Worm (Caenorhabditis elegans) whole organism, late embryonic: ENCODE results near the gene unc-39.

ENCODE experiments used
- C08G9.2 ChIP-seq: sonication (generic microtip); optimal IDR thresholded peaks from 2 replicates; lab custom pipeline; 2016; ENCODE audit warnings: mild to moderate bottlenecking, missing genetic modification characterization, moderate library complexity, missing compliant biosample characterization
- C38D4.7 ChIP-seq: fragments of 200-800 bp; sonication (Bioruptor generic); optimal IDR thresholded peaks from 2 replicates; lab custom pipeline; 2018; ENCODE audit warnings: mild to moderate bottlenecking, missing genetic modification characterization, moderate library complexity, missing compliant biosample characterization
- F13H6.1 ChIP-seq: sonication (generic microtip); optimal IDR thresholded peaks from 2 replicates; lab custom pipeline; 2016; ENCODE audit warnings: missing genetic modification characterization, missing compliant biosample characterization
- K02D7.2 ChIP-seq: sonication (generic microtip); optimal IDR thresholded peaks from 2 replicates; lab custom pipeline; 2017; ENCODE audit warnings: mild to moderate bottlenecking, missing genetic modification characterization, missing compliant biosample characterization
- K09A11.1 ChIP-seq: sonication (generic microtip); optimal IDR thresholded peaks from 2 replicates; lab custom pipeline; 2017; ENCODE audit warnings: antibody characterized with exemption, mild to moderate bottlenecking, missing genetic modification characterization, missing compliant biosample characterization; ENCODE audit not compliant: insufficient read depth
- T23F11.4 ChIP-seq: fragments of 200-800 bp; sonication (Bioruptor generic); optimal IDR thresholded peaks from 2 replicates; lab custom pipeline; 2018; ENCODE audit warnings: mild to moderate bottlenecking, missing genetic modification characterization, missing compliant biosample characterization
- Y22D7AL.16 ChIP-seq: sonication (generic microtip); optimal IDR thresholded peaks from 2 replicates; lab custom pipeline; 2016; ENCODE audit warnings: missing genetic modification characterization, missing compliant biosample characterization
- ahr-1 ChIP-seq: sonication (generic microtip); optimal IDR thresholded peaks from 2 replicates; lab custom pipeline; 2016; ENCODE audit warnings: missing genetic modification characterization, missing compliant biosample characterization
- ceh-18 ChIP-seq: sonication (generic microtip); optimal IDR thresholded peaks from 2 replicates; lab custom pipeline; 2016; ENCODE audit warnings: missing genetic modification characterization, missing compliant biosample characterization
- ceh-19 ChIP-seq: fragments of 200-800 bp; sonication (Bioruptor generic); optimal IDR thresholded peaks from 2 replicates; lab custom pipeline; 2018; ENCODE audit warnings: mild to moderate bottlenecking, missing genetic modification characterization, missing compliant biosample characterization
- ceh-2 ChIP-seq: sonication (generic microtip); optimal IDR thresholded peaks from 2 replicates; lab custom pipeline; 2016; ENCODE audit warnings: missing genotype, missing genetic modification characterization, missing compliant biosample characterization
- ceh-24 ChIP-seq: sonication (generic microtip); optimal IDR thresholded peaks from 2 replicates; lab custom pipeline; 2016; ENCODE audit warnings: mild to moderate bottlenecking, missing genetic modification characterization, missing compliant biosample characterization
- ceh-30 ChIP-seq: fragments of 150-350 bp; optimal IDR thresholded peaks from 2 replicates; lab custom pipeline; 2014; ENCODE audit warnings: missing biosample characterization, missing genetic modification characterization
- ceh-31 ChIP-seq: sonication (generic microtip); optimal IDR thresholded peaks from 2 replicates; lab custom pipeline; 2016; ENCODE audit warnings: missing genetic modification characterization, missing compliant biosample characterization
- ceh-34 ChIP-seq: sonication (generic microtip); optimal IDR thresholded peaks from 2 replicates; lab custom pipeline; 2016; ENCODE audit warnings: mild to moderate bottlenecking, missing genetic modification characterization, missing compliant biosample characterization
- ceh-45 ChIP-seq: fragments of 200-800 bp; sonication (Bioruptor generic); IDR thresholded peaks from 2 replicates; pipeline ENCODE4 v1.3.6; 2022; ENCODE audit warnings: missing genetic modification reagents, missing genetic modification characterization, missing compliant biosample characterization
- ceh-48 ChIP-seq: sonication (generic microtip); optimal IDR thresholded peaks from 2 replicates; lab custom pipeline; 2016; ENCODE audit warnings: missing genetic modification characterization, inconsistent platforms, missing compliant biosample characterization
- ceh-6 ChIP-seq: fragments of 200-800 bp; sonication (Bioruptor generic); optimal IDR thresholded peaks from 2 replicates; lab custom pipeline; 2018; ENCODE audit warnings: mild to moderate bottlenecking, missing genetic modification characterization, missing compliant biosample characterization
- ceh-9 ChIP-seq: sonication (generic microtip); optimal IDR thresholded peaks from 2 replicates; lab custom pipeline; 2016; ENCODE audit warnings: mild to moderate bottlenecking, missing genetic modification characterization, inconsistent platforms, missing compliant biosample characterization
- che-1 ChIP-seq: sonication (generic microtip); optimal IDR thresholded peaks from 2 replicates; lab custom pipeline; 2016; ENCODE audit warnings: mild to moderate bottlenecking, missing genetic modification characterization, missing compliant biosample characterization
- elt-2 ChIP-seq: sonication (generic microtip); optimal IDR thresholded peaks from 2 replicates; lab custom pipeline; 2016; ENCODE audit warnings: missing genetic modification reagents, missing genetic modification characterization, missing compliant biosample characterization
- elt-4 ChIP-seq: sonication (generic microtip); optimal IDR thresholded peaks from 2 replicates; lab custom pipeline; 2016; ENCODE audit warnings: missing genetic modification characterization, missing compliant biosample characterization
- ets-4 ChIP-seq: sonication (generic microtip); optimal IDR thresholded peaks from 2 replicates; lab custom pipeline; 2016; ENCODE audit warnings: missing genetic modification characterization, missing compliant biosample characterization
- eyg-1 ChIP-seq: sonication (generic microtip); optimal IDR thresholded peaks from 2 replicates; lab custom pipeline; 2016; ENCODE audit warnings: missing genotype, missing genetic modification characterization, missing compliant biosample characterization
- fkh-10 ChIP-seq: fragments of 150-350 bp; optimal IDR thresholded peaks from 2 replicates; lab custom pipeline; 2014; ENCODE audit warnings: missing biosample characterization, missing genetic modification reagents, missing genetic modification characterization
- fkh-6 ChIP-seq: sonication (generic microtip); optimal IDR thresholded peaks from 2 replicates; lab custom pipeline; 2016; ENCODE audit warnings: missing genetic modification characterization, missing compliant biosample characterization
- gmeb-2 ChIP-seq: sonication (generic microtip); optimal IDR thresholded peaks from 2 replicates; lab custom pipeline; 2016; ENCODE audit warnings: missing genetic modification characterization, inconsistent platforms, missing compliant biosample characterization
- hlh-13 ChIP-seq: fragments of 200-800 bp; sonication (Bioruptor generic); optimal IDR thresholded peaks from 2 replicates; lab custom pipeline; 2018; ENCODE audit warnings: mild to moderate bottlenecking, missing genetic modification characterization, missing compliant biosample characterization
- hlh-15 ChIP-seq: sonication (generic microtip); optimal IDR thresholded peaks from 2 replicates; lab custom pipeline; 2016; ENCODE audit warnings: missing genetic modification characterization, missing compliant biosample characterization
- lim-6 ChIP-seq: sonication (generic microtip); optimal IDR thresholded peaks from 2 replicates; lab custom pipeline; 2016; ENCODE audit warnings: missing genetic modification characterization, missing compliant biosample characterization
- lin-11 ChIP-seq: fragments of 200-800 bp; sonication (Bioruptor generic); optimal IDR thresholded peaks from 2 replicates; lab custom pipeline; 2018; ENCODE audit warnings: mild to moderate bottlenecking, missing genetic modification characterization, missing compliant biosample characterization
- mec-3 ChIP-seq: sonication (generic microtip); optimal IDR thresholded peaks from 2 replicates; lab custom pipeline; 2016; ENCODE audit warnings: borderline replicate concordance, missing genetic modification characterization, missing compliant biosample characterization
- nfya-1 ChIP-seq: sonication (generic microtip); optimal IDR thresholded peaks from 2 replicates; lab custom pipeline; 2017; ENCODE audit warnings: missing genetic modification characterization, mild to moderate bottlenecking, missing compliant biosample characterization, antibody characterized with exemption, moderate library complexity
- npax-4 ChIP-seq: sonication (generic microtip); optimal IDR thresholded peaks from 2 replicates; lab custom pipeline; 2016; ENCODE audit warnings: missing genetic modification characterization, missing compliant biosample characterization
- odd-2 ChIP-seq: sonication (generic microtip); optimal IDR thresholded peaks from 2 replicates; lab custom pipeline; 2017; ENCODE audit warnings: antibody characterized with exemption, mild to moderate bottlenecking, missing genetic modification characterization, missing compliant biosample characterization
- pag-3 ChIP-seq: sonication (generic microtip); optimal IDR thresholded peaks from 2 replicates; lab custom pipeline; 2016; ENCODE audit warnings: missing compliant biosample characterization, missing genetic modification characterization, borderline replicate concordance
- pax-1 ChIP-seq: fragments of 150-350 bp; optimal IDR thresholded peaks from 2 replicates; lab custom pipeline; 2014; ENCODE audit warnings: missing biosample characterization, missing genetic modification characterization
- pha-4 ChIP-seq: fragments of 150-350 bp; optimal IDR thresholded peaks from 2 replicates; lab custom pipeline; 2018; ENCODE audit warnings: missing biosample characterization, missing genetic modification reagents, missing genetic modification characterization
- pqm-1 ChIP-seq: sonication (generic microtip); optimal IDR thresholded peaks from 2 replicates; lab custom pipeline; 2016; ENCODE audit warnings: missing genetic modification characterization, missing compliant biosample characterization
- pros-1 ChIP-seq: fragments of 150-350 bp; optimal IDR thresholded peaks from 2 replicates; lab custom pipeline; 2014; ENCODE audit warnings: missing biosample characterization, missing genetic modification reagents, missing genetic modification characterization
- ref-2 ChIP-seq: sonication (generic microtip); optimal IDR thresholded peaks from 2 replicates; lab custom pipeline; 2016; ENCODE audit warnings: missing genetic modification characterization, missing compliant biosample characterization
- sdc-2 ChIP-seq: sonication (generic microtip); optimal IDR thresholded peaks from 2 replicates; lab custom pipeline; 2016; ENCODE audit warnings: missing genotype, missing genetic modification characterization, missing compliant biosample characterization
- sox-2 ChIP-seq: fragments of 200-800 bp; sonication (Bioruptor generic); IDR thresholded peaks from 2 replicates; pipeline ENCODE4 v1.3.6; 2022; ENCODE audit warnings: missing genetic modification reagents, missing genetic modification characterization, missing compliant biosample characterization
- syd-9 ChIP-seq: sonication (generic microtip); optimal IDR thresholded peaks from 2 replicates; lab custom pipeline; 2016; ENCODE audit warnings: mild to moderate bottlenecking, missing genetic modification characterization, moderate library complexity, missing compliant biosample characterization
- tbx-2 ChIP-seq: sonication (generic microtip); optimal IDR thresholded peaks from 2 replicates; lab custom pipeline; 2016; ENCODE audit warnings: missing genetic modification characterization, missing compliant biosample characterization
- tbx-7 ChIP-seq: sonication (generic microtip); optimal IDR thresholded peaks from 2 replicates; lab custom pipeline; 2016; ENCODE audit warnings: missing genotype, missing genetic modification characterization, missing compliant biosample characterization
- ttx-3 ChIP-seq: sonication (generic microtip); optimal IDR thresholded peaks from 2 replicates; lab custom pipeline; 2016; ENCODE audit warnings: missing genetic modification reagents, missing genetic modification characterization, missing compliant biosample characterization
- unc-55 ChIP-seq: sonication (generic microtip); optimal IDR thresholded peaks from 2 replicates; lab custom pipeline; 2017; ENCODE audit warnings: missing biosample characterization, missing genetic modification reagents, missing genetic modification characterization
- unc-86 ChIP-seq: sonication (generic microtip); optimal IDR thresholded peaks from 2 replicates; lab custom pipeline; 2016; ENCODE audit warnings: missing genetic modification characterization, missing compliant biosample characterization
- zip-5 ChIP-seq: sonication (generic microtip); optimal IDR thresholded peaks from 2 replicates; lab custom pipeline; 2016; ENCODE audit warnings: missing genetic modification characterization, missing compliant biosample characterization
- ztf-16 ChIP-seq: sonication (generic microtip); optimal IDR thresholded peaks from 2 replicates; lab custom pipeline; 2017; ENCODE audit warnings: missing genetic modification characterization, missing compliant biosample characterization

The unc-39 gene

DNA sequence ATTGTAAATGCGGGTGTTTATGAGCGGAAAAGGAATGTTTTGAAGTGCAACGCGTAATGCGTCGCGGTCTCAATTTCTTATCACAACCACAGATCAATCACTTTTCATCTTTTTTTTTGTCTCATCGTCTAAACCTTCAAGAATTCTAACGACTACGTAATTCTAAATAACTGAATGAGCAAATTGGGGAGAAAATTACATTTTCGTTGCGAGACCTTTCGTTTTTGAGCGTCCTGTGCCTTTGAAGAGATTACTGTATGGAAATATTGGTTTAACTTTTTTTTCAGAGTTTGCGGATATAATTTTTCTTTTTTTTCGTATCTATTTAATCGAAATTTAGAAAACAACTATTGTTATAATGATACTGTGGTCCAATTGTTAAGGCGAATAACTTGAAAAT is 22.4 kb upstream of the unc-39 start:
- no peak for TF ChIP-seq Y22D7AL.16
- TF ChIP-seq ceh-31 (tag; lab: Kevin White, UChicago): no peak
- no peak for TF ChIP-seq ahr-1 (tag; lab: Kevin White, UChicago)
- no peak for TF ChIP-seq tbx-2 (tag; lab: Kevin White, UChicago)
- no peak for TF ChIP-seq ceh-45
- TF ChIP-seq ceh-19: no peak
- TF ChIP-seq ceh-18 (tag; lab: Kevin White, UChicago): no peak
- no peak for TF ChIP-seq npax-4
- TF ChIP-seq ceh-34 (tag; lab: Kevin White, UChicago): no peak
- TF ChIP-seq C08G9.2: no peak
- TF ChIP-seq K09A11.1: no peak
- TF ChIP-seq pros-1 (tag; lab: Kevin White, UChicago): no peak
- TF ChIP-seq odd-2 (tag; lab: Kevin White, UChicago): no peak
- TF ChIP-seq C38D4.7 (GFP tag; lab: Kevin White, UChicago): no peak
- no peak for TF ChIP-seq gmeb-2 (tag; lab: Kevin White, UChicago)
- no peak for TF ChIP-seq fkh-6 (tag; lab: Kevin White, UChicago)
- no peak for TF ChIP-seq ceh-30 (tag; lab: Kevin White, UChicago)
- TF ChIP-seq elt-4 (tag; lab: Kevin White, UChicago): no peak
- no peak for TF ChIP-seq che-1
- TF ChIP-seq lim-6: no peak

DNA sequence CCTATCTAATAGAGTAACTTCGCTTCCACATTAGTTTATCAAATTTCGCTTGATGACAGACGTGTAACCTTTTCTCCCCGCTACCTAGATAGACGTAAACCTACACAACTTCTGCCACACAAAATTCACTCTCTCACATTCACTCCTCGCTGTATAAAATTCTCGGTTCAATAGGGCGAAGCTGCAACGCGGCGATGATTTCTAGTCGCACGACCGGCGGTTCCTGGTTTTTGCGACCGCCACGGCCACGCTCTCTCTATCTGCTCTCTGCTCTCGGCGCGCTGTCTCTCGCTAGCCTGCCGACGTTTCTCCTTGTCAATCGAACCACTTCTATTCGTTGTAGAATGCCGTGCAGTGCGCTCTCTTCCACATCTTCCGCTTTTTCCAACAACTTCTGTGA is 21.9 kb upstream of the unc-39 start:
- TF ChIP-seq pag-3 (tag; lab: Kevin White, UChicago): no peak
- TF ChIP-seq ahr-1 (tag; lab: Kevin White, UChicago): no peak
- no peak for TF ChIP-seq elt-4 (tag; lab: Kevin White, UChicago)
- no peak for TF ChIP-seq mec-3 (tag; lab: Kevin White, UChicago)
- TF ChIP-seq ztf-16: no peak
- no peak for TF ChIP-seq ceh-45
- TF ChIP-seq ceh-9 (tag; lab: Kevin White, UChicago): no peak
- no peak for TF ChIP-seq eyg-1 (tag; lab: Kevin White, UChicago)
- peak; percentile 38 for TF ChIP-seq ets-4 (tag; lab: Kevin White, UChicago)
- no peak for TF ChIP-seq K09A11.1
- TF ChIP-seq ceh-2: peak; percentile 7
- TF ChIP-seq che-1: no peak
- TF ChIP-seq unc-55 (GFP tag; lab: Kevin White, UChicago): no peak
- TF ChIP-seq lin-11 (tag; lab: Kevin White, UChicago): no peak
- peak; percentile 15 for TF ChIP-seq pqm-1 (tag; lab: Kevin White, UChicago)
- no peak for TF ChIP-seq Y22D7AL.16
- no peak for TF ChIP-seq ceh-30 (tag; lab: Kevin White, UChicago)
- no peak for TF ChIP-seq ttx-3 (tag; lab: Kevin White, UChicago)
- peak; percentile 64 for TF ChIP-seq C08G9.2
- TF ChIP-seq hlh-15: no peak
- peak; percentile 14 for TF ChIP-seq fkh-10 (GFP tag; lab: Kevin White, UChicago)
- no peak for TF ChIP-seq ceh-24 (tag; lab: Kevin White, UChicago)
- no peak for TF ChIP-seq sox-2
- TF ChIP-seq zip-5 (tag; lab: Kevin White, UChicago): no peak
- peak; percentile 24 for TF ChIP-seq syd-9 (tag; lab: Kevin White, UChicago)
- no peak for TF ChIP-seq pax-1
- TF ChIP-seq pros-1 (tag; lab: Kevin White, UChicago): peak; percentile 58
- no peak for TF ChIP-seq tbx-7 (tag; lab: Kevin White, UChicago)
- TF ChIP-seq T23F11.4 (GFP tag; lab: Kevin White, UChicago): no peak
- no peak for TF ChIP-seq hlh-13 (GFP tag; lab: Kevin White, UChicago)
- TF ChIP-seq K02D7.2: no peak
- TF ChIP-seq elt-2 (tag; lab: Kevin White, UChicago): no peak
- TF ChIP-seq sdc-2: peak; percentile 3
- no peak for TF ChIP-seq ceh-48 (tag; lab: Kevin White, UChicago)
- TF ChIP-seq unc-86 (tag; lab: Kevin White, UChicago): no peak
- TF ChIP-seq lim-6: no peak
- no peak for TF ChIP-seq ceh-6
- TF ChIP-seq tbx-2 (tag; lab: Kevin White, UChicago): peak; percentile 75
- peak; percentile 3 for TF ChIP-seq F13H6.1 (tag; lab: Kevin White, UChicago)
- TF ChIP-seq fkh-6 (tag; lab: Kevin White, UChicago): peak; percentile 53
- TF ChIP-seq pha-4: no peak
- peak; percentile 62 for TF ChIP-seq nfya-1 (tag; lab: Kevin White, UChicago)
- peak; percentile 54 for TF ChIP-seq ref-2 (tag; lab: Kevin White, UChicago)
